Worm (Caenorhabditis elegans) whole organism, midembryonic: ENCODE results near the gene prp-40.

Experiments used
- flt-1 ChIP-seq: fragments of 200-800 bp; sonication (Bioruptor generic); IDR thresholded peaks from 2 replicates; pipeline ENCODE4 v1.3.6; 2022; ENCODE audit warnings: missing genetic modification characterization, missing compliant biosample characterization
- klf-2 ChIP-seq: fragments of 200-800 bp; sonication (Bioruptor generic); conservative IDR thresholded peaks from 2 replicates; pipeline ENCODE4 v1.3.6; 2022; ENCODE audit warnings: missing genetic modification reagents, missing genetic modification characterization, missing compliant biosample characterization
- med-1 ChIP-seq: sonication (generic microtip); optimal IDR thresholded peaks from 2 replicates; lab custom pipeline; 2017; ENCODE audit warnings: missing genetic modification characterization, mild to moderate bottlenecking, missing compliant biosample characterization, antibody characterized with exemption, missing genetic modification reagents; ENCODE audit not compliant: insufficient read depth
- ref-1 ChIP-seq: fragments of 200-800 bp; sonication (Bioruptor generic); conservative IDR thresholded peaks from 2 replicates; pipeline ENCODE4 v1.3.6; 2022; ENCODE audit warnings: missing genetic modification reagents, missing genetic modification characterization, missing compliant biosample characterization

DNA sequence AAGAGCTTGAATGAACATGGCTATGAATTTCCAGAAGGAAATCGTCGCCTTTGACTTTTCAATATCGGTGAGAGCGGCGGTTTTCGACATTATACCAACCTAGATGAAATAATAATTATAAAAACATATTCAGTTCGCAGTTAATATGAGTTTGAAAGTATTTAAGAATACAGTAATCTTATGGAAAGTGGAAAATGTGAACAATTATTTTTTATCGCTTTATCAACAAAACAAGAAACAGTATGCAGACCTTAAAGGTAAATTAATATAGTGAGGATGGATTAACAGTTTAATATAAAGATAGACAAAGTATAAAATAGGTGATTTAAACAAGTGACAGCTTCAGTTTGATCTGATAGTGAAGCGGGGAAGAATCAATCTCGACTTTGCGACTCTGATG, 36.6 kb downstream of the prp-40 start, which contains the start of gene C48B4.6:
- TF ChIP-seq ref-1 (GFP tag; lab: Robert Waterston, UW) (no peak), flt-1 (no peak), klf-2 (no peak), med-1 (GFP tag; lab: Kevin White, UChicago) (no peak)
